Worm (Caenorhabditis elegans) whole organism, L4/young adult: ENCODE results near the gene sre-48.

Experiments
- W03F9.2 ChIP-seq: fragments of 150-350 bp; optimal IDR thresholded peaks from 2 replicates; lab custom pipeline; 2014; ENCODE audit warnings: missing biosample characterization, missing genetic modification characterization
- him-1 ChIP-seq: sonication (generic microtip); optimal IDR thresholded peaks from 2 replicates; lab custom pipeline; 2016; ENCODE audit warnings: missing genotype, missing genetic modification reagents, missing genetic modification characterization, missing compliant biosample characterization

- TF ChIP-seq him-1 (tag; lab: Kevin White, UChicago): no peak
- TF ChIP-seq W03F9.2: no peak
These were observed 30.4 kb downstream of the sre-48 start, which contains the start of gene sre-44 for ce11 chrII:13949290-13949689.
